Fruit fly (Drosophila melanogaster) whole organism, pupa: Measurements from ENCODE around the gene CG34149.

Experiments
- CG10348 ChIP-seq: fragments of 200-800 bp; sonication (Bioruptor generic); IDR thresholded peaks from 2 replicates; pipeline ENCODE4 v1.3.6; 2022; ENCODE audit warnings: missing biosample characterization, missing genetic modification characterization
- CG12605 ChIP-seq: fragments of 200-800 bp; sonication (Bioruptor generic); IDR thresholded peaks from 2 replicates; pipeline ENCODE4 v1.3.6; 2022; ENCODE audit warnings: missing biosample characterization, missing genetic modification characterization
- CG13204 ChIP-seq: fragments of 200-800 bp; sonication (Bioruptor generic); optimal IDR thresholded peaks from 2 replicates; lab custom pipeline; 2018; ENCODE audit warnings: missing biosample characterization, mild to moderate bottlenecking, missing genetic modification characterization, moderate library complexity
- CG14655 ChIP-seq: fragments of 200-800 bp; sonication (Bioruptor generic); optimal IDR thresholded peaks from 3 replicates; lab custom pipeline; 2017; ENCODE audit warnings: mild to moderate bottlenecking, missing biosample characterization, missing genetic modification reagents, missing genetic modification characterization
- CG15710 ChIP-seq: fragments of 200-800 bp; sonication (Bioruptor generic); optimal IDR thresholded peaks from 2 replicates; lab custom pipeline; 2018; ENCODE audit warnings: missing biosample characterization, mild to moderate bottlenecking, missing genetic modification characterization, moderate library complexity
- CG17806 ChIP-seq: fragments of 200-800 bp; sonication (Bioruptor generic); optimal IDR thresholded peaks from 2 replicates; lab custom pipeline; 2018; ENCODE audit warnings: missing biosample characterization, mild to moderate bottlenecking, missing genetic modification characterization, moderate library complexity
- CG32121 ChIP-seq: fragments of 200-800 bp; sonication (Bioruptor generic); IDR thresholded peaks from 2 replicates; pipeline ENCODE4 v1.3.6; 2022; ENCODE audit warnings: missing biosample characterization, missing genetic modification characterization
- CG34367 ChIP-seq: fragments of 200-800 bp; sonication (Bioruptor generic); optimal IDR thresholded peaks from 2 replicates; lab custom pipeline; 2018; ENCODE audit warnings: missing biosample characterization, mild to moderate bottlenecking, missing genetic modification characterization
- CG4496 ChIP-seq: fragments of 200-800 bp; sonication (Bioruptor generic); IDR thresholded peaks from 3 replicates; pipeline ENCODE4 v1.3.6; 2022; ENCODE audit warnings: missing biosample characterization, missing genetic modification characterization
- CG8159 ChIP-seq: fragments of 200-800 bp; sonication (Bioruptor generic); optimal IDR thresholded peaks from 3 replicates; lab custom pipeline; 2018; ENCODE audit warnings: missing biosample characterization, mild to moderate bottlenecking, missing genetic modification characterization, moderate library complexity
- CG8301 ChIP-seq: fragments of 200-800 bp; sonication (Bioruptor generic); optimal IDR thresholded peaks from 2 replicates; lab custom pipeline; 2018; ENCODE audit warnings: missing biosample characterization, mild to moderate bottlenecking, missing genetic modification characterization
- CG9948 ChIP-seq: fragments of 200-800 bp; sonication (Bioruptor generic); optimal IDR thresholded peaks from 2 replicates; lab custom pipeline; 2018; ENCODE audit warnings: missing biosample characterization, mild to moderate bottlenecking, missing genetic modification characterization, moderate library complexity
- D1 ChIP-seq: fragments of 200-800 bp; sonication (Bioruptor generic); optimal IDR thresholded peaks from 2 replicates; lab custom pipeline; 2018; ENCODE audit warnings: missing biosample characterization, mild to moderate bottlenecking, missing genetic modification characterization, moderate library complexity
- EcR ChIP-seq: fragments of 200-800 bp; sonication (Bioruptor generic); optimal IDR thresholded peaks from 3 replicates; lab custom pipeline; 2019; ENCODE audit warnings: missing biosample characterization, missing genetic modification characterization, mild to moderate bottlenecking, moderate library complexity, missing genetic modification reagents
- Ets98B ChIP-seq: fragments of 200-800 bp; sonication (Bioruptor generic); IDR thresholded peaks from 2 replicates; pipeline ENCODE4 v1.3.6; 2022; ENCODE audit warnings: missing biosample characterization, missing genetic modification characterization
- Pif1A ChIP-seq: fragments of 200-800 bp; sonication (Bioruptor generic); optimal IDR thresholded peaks from 3 replicates; lab custom pipeline; 2016; ENCODE audit warnings: missing biosample characterization, missing genetic modification characterization
- Pif1B ChIP-seq: fragments of 200-800 bp; sonication (Bioruptor generic); optimal IDR thresholded peaks from 3 replicates; lab custom pipeline; 2016; ENCODE audit warnings: missing biosample characterization, missing genetic modification characterization
- Snoo ChIP-seq: fragments of 200-800 bp; sonication (Bioruptor generic); optimal IDR thresholded peaks from 3 replicates; lab custom pipeline; 2017; ENCODE audit warnings: missing biosample characterization, mild to moderate bottlenecking, missing genetic modification characterization, inconsistent platforms
- fd96Ca ChIP-seq: fragments of 200-800 bp; sonication (Bioruptor generic); IDR thresholded peaks from 3 replicates; pipeline ENCODE4 v1.3.6; 2022; ENCODE audit warnings: missing biosample characterization, missing genetic modification characterization
- gl ChIP-seq: fragments of 200-800 bp; sonication (Bioruptor generic); optimal IDR thresholded peaks from 2 replicates; lab custom pipeline; 2018; ENCODE audit warnings: missing biosample characterization, mild to moderate bottlenecking, missing genetic modification characterization
- rn ChIP-seq: fragments of 200-800 bp; sonication (Bioruptor generic); IDR thresholded peaks from 2 replicates; pipeline ENCODE4 v1.3.6; 2022; ENCODE audit warnings: missing biosample characterization, missing genetic modification characterization

The CG34149 gene

dm6 chr3R:22368077-22368776 lies 11.7 kb upstream of the CG34149 start:
- TF ChIP-seq Snoo (tag; lab: Kevin White, UChicago) (no peak), fd96Ca (GFP tag; lab: Robert Waterston, UW) (peak; percentile 30; the same call in 1 of the 3 replicates), CG4496 (peak; percentile 85), D1 (tag; lab: Kevin White, UChicago) (no peak), CG32121 (GFP tag; lab: Robert Waterston, UW) (peak; percentile 20; the same call in 1 of the 2 replicates), Pif1A (GFP tag; lab: Kevin White, UChicago) (no peak), EcR (peak; percentile 71), CG12605 (no peak)

- TF ChIP-seq fd96Ca (GFP tag; lab: Robert Waterston, UW): peak; percentile 77
- TF ChIP-seq CG34367 (tag; lab: Kevin White, UChicago): no peak
- TF ChIP-seq CG12605: peak; percentile 68
- peak; percentile 11 for TF ChIP-seq CG8301 (tag; lab: Kevin White, UChicago)
- peak; percentile 63 for TF ChIP-seq Ets98B
- TF ChIP-seq CG9948 (tag; lab: Kevin White, UChicago): peak; percentile 32
- TF ChIP-seq CG13204 (GFP tag; lab: Kevin White, UChicago): no peak
- TF ChIP-seq CG14655: no peak
- peak; percentile 67 for TF ChIP-seq Pif1A (GFP tag; lab: Kevin White, UChicago)
- no peak for TF ChIP-seq CG10348 (GFP tag; lab: Robert Waterston, UW)
- no peak for TF ChIP-seq EcR
- TF ChIP-seq gl (tag; lab: Kevin White, UChicago): no peak
- TF ChIP-seq CG4496: peak; percentile 72
- peak; percentile 11 for TF ChIP-seq CG17806 (tag; lab: Kevin White, UChicago)
- peak; percentile 55 for TF ChIP-seq CG15710 (tag; lab: Kevin White, UChicago)
- TF ChIP-seq D1 (tag; lab: Kevin White, UChicago): no peak
- peak; percentile 64 for TF ChIP-seq CG32121 (GFP tag; lab: Robert Waterston, UW)
- no peak for TF ChIP-seq CG8159 (tag; lab: Kevin White, UChicago)
- peak; percentile 80 for TF ChIP-seq Pif1B
- peak; percentile 74 for TF ChIP-seq Snoo (tag; lab: Kevin White, UChicago)
- peak; percentile 69 for TF ChIP-seq rn (GFP tag; lab: Robert Waterston, UW)
These were observed 11.1 kb upstream of the CG34149 start for dm6 chr3R:22368777-22369214.

- no peak for TF ChIP-seq CG4496
These were observed 7.4 kb upstream of the CG34149 start, which contains the start of gene CG7069 for dm6 chr3R:22372535-22372934. Gene CG7069 (plus strand): TSS chr3R:22372835.

dm6 chr3R:22375674-22376073 lies 4.3 kb upstream of the CG34149 start, which contains the start of gene CG18596:
Gene CG18596 (plus strand): TSS chr3R:22375923.
- no peak for TF ChIP-seq CG17806 (tag; lab: Kevin White, UChicago)
- no peak for TF ChIP-seq CG34367 (tag; lab: Kevin White, UChicago)
- TF ChIP-seq CG8159 (tag; lab: Kevin White, UChicago): no peak
- TF ChIP-seq CG10348 (GFP tag; lab: Robert Waterston, UW): no peak
- no peak for TF ChIP-seq CG4496
- TF ChIP-seq Pif1B: no peak
- no peak for TF ChIP-seq gl (tag; lab: Kevin White, UChicago)
- TF ChIP-seq D1 (tag; lab: Kevin White, UChicago): no peak
- no peak for TF ChIP-seq CG14655
- no peak for TF ChIP-seq CG15710 (tag; lab: Kevin White, UChicago)
- no peak for TF ChIP-seq CG13204 (GFP tag; lab: Kevin White, UChicago)
- TF ChIP-seq Ets98B: no peak
- no peak for TF ChIP-seq Snoo (tag; lab: Kevin White, UChicago)
- TF ChIP-seq CG32121 (GFP tag; lab: Robert Waterston, UW): no peak
- no peak for TF ChIP-seq rn (GFP tag; lab: Robert Waterston, UW)
- no peak for TF ChIP-seq fd96Ca (GFP tag; lab: Robert Waterston, UW)

- TF ChIP-seq CG13204 (GFP tag; lab: Kevin White, UChicago) (no peak), Pif1A (GFP tag; lab: Kevin White, UChicago) (no peak), CG8159 (tag; lab: Kevin White, UChicago) (no peak), EcR (no peak), CG14655 (no peak), fd96Ca (GFP tag; lab: Robert Waterston, UW) (no peak), Snoo (tag; lab: Kevin White, UChicago) (no peak), Pif1B (no peak), CG10348 (GFP tag; lab: Robert Waterston, UW) (no peak), CG32121 (GFP tag; lab: Robert Waterston, UW) (no peak), CG15710 (tag; lab: Kevin White, UChicago) (no peak), CG8301 (tag; lab: Kevin White, UChicago) (no peak), CG17806 (tag; lab: Kevin White, UChicago) (no peak), CG34367 (tag; lab: Kevin White, UChicago) (no peak), D1 (tag; lab: Kevin White, UChicago) (no peak), rn (GFP tag; lab: Robert Waterston, UW) (no peak)
- TF ChIP-seq, all 21 proteins: peak for 0
These were observed 1.1 kb downstream of the CG34149 start, which contains the start of gene CG43342 for dm6 chr3R:22381077-22381476. Gene CG43342 (plus strand): TSS chr3R:22381340.

dm6 chr3R:22381735-22382134 lies 1.8 kb downstream of the CG34149 start, which contains the start of gene Gpdh3:
Gene Gpdh3 (plus strand): TSS chr3R:22382035.
- no peak for TF ChIP-seq CG14655
- no peak for TF ChIP-seq CG12605
- no peak for TF ChIP-seq Snoo (tag; lab: Kevin White, UChicago)
- TF ChIP-seq, all 21 proteins: peak for 0
